Fruit fly (Drosophila melanogaster): ENCODE measurements around the gene PGRP-LB.

The PGRP-LB gene

dm6 chr3R:11437528-11437927 lies 22.8 kb downstream of the PGRP-LB start, which contains the start of gene CG17230 (continued):
- TF ChIP-seq CG12659 (GFP tag; optimal IDR thresholded peaks at IDR 0.05) (peak; percentile 16), run (tag; optimal IDR thresholded peaks at IDR 0.05) (no peak), CG13287 (GFP tag; IDR thresholded peaks at IDR 0.05; ENCODE audit: partially characterized antibody) (peak; percentile 82), nerfin-2 (GFP tag; IDR thresholded peaks at IDR 0.05; ENCODE audit: partially characterized antibody) (peak; percentile 56; the same call in 1 of the 2 replicates), Bgb (GFP tag; IDR thresholded peaks at IDR 0.05; ENCODE audit: partially characterized antibody) (peak; percentile 87), CG34224 (GFP tag; IDR thresholded peaks at IDR 0.05; ENCODE audit: partially characterized antibody) (peak; percentile 77), CG11504 (tag; optimal IDR thresholded peaks at IDR 0.05) (peak; percentile 31), CG10543 (GFP tag; optimal IDR thresholded peaks at IDR 0.05) (no peak), Sry-δ (GFP tag; optimal IDR thresholded peaks at IDR 0.05) (peak; percentile 82), CG1603 (tag; optimal IDR thresholded peaks at IDR 0.05) (peak; percentile 38), ci (GFP tag; IDR thresholded peaks at IDR 0.05) (peak; percentile 50; the same call in 2 of the 3 replicates), usp (GFP tag; optimal IDR thresholded peaks at IDR 0.05) (no peak), trem (tag; optimal IDR thresholded peaks at IDR 0.05) (peak; percentile 38), CG17186 (GFP tag; optimal IDR thresholded peaks at IDR 0.05) (no peak), fd102C (GFP tag; optimal IDR thresholded peaks at IDR 0.05) (no peak), disco-r (GFP tag; optimal IDR thresholded peaks at IDR 0.05) (no peak), vnd (GFP tag; IDR thresholded peaks at IDR 0.05; ENCODE audit: partially characterized antibody) (peak; percentile 73), CG1529 (GFP tag; optimal IDR thresholded peaks at IDR 0.05) (no peak), sug (tag; optimal IDR thresholded peaks at IDR 0.05) (peak; percentile 18), MESR4 (GFP tag; optimal IDR thresholded peaks at IDR 0.05) (peak; percentile 32), CG14014 (GFP tag; IDR thresholded peaks at IDR 0.05) (no peak), CG12155 (GFP tag; optimal IDR thresholded peaks at IDR 0.05) (no peak), fd64A (GFP tag; optimal IDR thresholded peaks at IDR 0.05) (peak; percentile 17), slbo (GFP tag; IDR thresholded peaks at IDR 0.05) (peak; percentile 10; the same call in 1 of the 2 replicates), Six4 (GFP tag; optimal IDR thresholded peaks at IDR 0.05) (no peak), CG4617 (GFP tag; optimal IDR thresholded peaks at IDR 0.05; ENCODE audit: borderline replicate concordance) (peak; percentile 60), CG3065 (GFP tag; optimal IDR thresholded peaks at IDR 0.05) (no peak), CG3726 (GFP tag; IDR thresholded peaks at IDR 0.05) (no peak), twi (tag; optimal IDR thresholded peaks at IDR 0.05) (no peak), Dref (GFP tag; IDR thresholded peaks at IDR 0.05) (peak; percentile 78), Med (GFP tag) (peak; percentile 70), CG16813 (GFP tag; IDR thresholded peaks at IDR 0.05; ENCODE audit: partially characterized antibody) (peak; percentile 88), HLH4C (GFP tag; IDR thresholded peaks at IDR 0.05; ENCODE audit: partially characterized antibody) (peak; percentile 64), CG14710 (tag; optimal IDR thresholded peaks at IDR 0.05) (peak; percentile 43), vvl (GFP tag; IDR thresholded peaks at IDR 0.05) (0 out of 2 replicates have a peak, but pooled peaks have one; percentile 8), CG4707 (GFP tag; optimal IDR thresholded peaks at IDR 0.05) (no peak), bbx (GFP tag; IDR thresholded peaks at IDR 0.05; ENCODE audit: partially characterized antibody) (peak; percentile 84), CoRest (tag; optimal IDR thresholded peaks at IDR 0.05) (peak; percentile 24), otp (GFP tag; IDR thresholded peaks at IDR 0.05) (no peak), stwl (tag; optimal IDR thresholded peaks at IDR 0.05) (peak; percentile 50), Dll (GFP tag; IDR thresholded peaks at IDR 0.05; ENCODE audit: partially characterized antibody) (peak; percentile 77), gro (GFP tag; optimal IDR thresholded peaks at IDR 0.05) (peak; percentile 1), knrl (GFP tag; IDR thresholded peaks at IDR 0.05; ENCODE audit: partially characterized antibody) (peak; percentile 80), CG7963 (GFP tag; IDR thresholded peaks at IDR 0.05; ENCODE audit: partially characterized antibody) (peak; percentile 63; the same call in 2 of the 3 replicates), tna (GFP tag; IDR thresholded peaks at IDR 0.05; ENCODE audit: partially characterized antibody) (peak; percentile 28; the same call in 1 of the 2 replicates), peb (GFP tag; IDR thresholded peaks at IDR 0.05) (no peak), H2.0 (GFP tag; IDR thresholded peaks at IDR 0.05) (no peak), CTCF (GFP tag; optimal IDR thresholded peaks at IDR 0.05) (peak; percentile 75), mirr (GFP tag; optimal IDR thresholded peaks at IDR 0.05) (no peak), E2f2 (GFP tag; IDR thresholded peaks at IDR 0.05) (peak; percentile 49)
